Fruit fly (Drosophila melanogaster) whole organism, wandering third instar larva: ENCODE measurements around the gene CG4743.

Experiments
- Abd-B ChIP-seq: fragments of >200 bp; optimal IDR thresholded peaks from 2 replicates; lab custom pipeline; 2017; ENCODE audit warnings: missing biosample characterization, missing genetic modification characterization
- CG32264 ChIP-seq: fragments of 200-800 bp; sonication (Bioruptor generic); optimal IDR thresholded peaks from 2 replicates; lab custom pipeline; 2016; ENCODE audit warnings: missing biosample characterization, missing genetic modification characterization
- CG9705 ChIP-seq: fragments of 200-800 bp; sonication (Bioruptor generic); optimal IDR thresholded peaks from 2 replicates; lab custom pipeline; 2018; ENCODE audit warnings: missing biosample characterization, mild to moderate bottlenecking, missing genetic modification characterization
- CrebA ChIP-seq: fragments of 200-800 bp; sonication (Bioruptor generic); optimal IDR thresholded peaks from 2 replicates; lab custom pipeline; 2016; ENCODE audit warnings: missing biosample characterization, mild to moderate bottlenecking, missing genetic modification characterization, borderline replicate concordance
- Dfd ChIP-seq: fragments of >200 bp; optimal IDR thresholded peaks from 2 replicates; lab custom pipeline; 2017; ENCODE audit warnings: missing biosample characterization, missing genetic modification characterization
- Dif ChIP-seq: fragments of 200-275, 200-300 bp; sonication (Bioruptor generic); optimal IDR thresholded peaks from 2 replicates; lab custom pipeline; 2018; ENCODE audit warnings: missing biosample characterization, missing genetic modification characterization; ENCODE audit not compliant: partially characterized antibody
- GATAd ChIP-seq: sonication (Bioruptor generic); optimal IDR thresholded peaks from 2 replicates; lab custom pipeline; 2016; ENCODE audit warnings: missing biosample characterization, missing genetic modification characterization
- HLH106 ChIP-seq: fragments of 200-800 bp; optimal IDR thresholded peaks from 3 replicates; lab custom pipeline; 2019; ENCODE audit warnings: missing biosample characterization, mild to moderate bottlenecking, missing genetic modification characterization, moderate library complexity
- Hnf4 ChIP-seq: fragments of 200-800 bp; sonication (Bioruptor generic); optimal IDR thresholded peaks from 2 replicates; lab custom pipeline; 2016; ENCODE audit warnings: missing biosample characterization, mild to moderate bottlenecking, missing genetic modification characterization
- Hr78 ChIP-seq: fragments of >200 bp; optimal IDR thresholded peaks from 2 replicates; lab custom pipeline; 2017; ENCODE audit warnings: missing biosample characterization, missing genetic modification characterization
- Hr83 ChIP-seq: fragments of 200-300 bp; sonication (Bioruptor generic); optimal IDR thresholded peaks from 2 replicates; lab custom pipeline; 2016; ENCODE audit warnings: missing biosample characterization, mild to moderate bottlenecking, missing genetic modification characterization, moderate library complexity; ENCODE audit not compliant: poor library complexity, severe bottlenecking
- Jra ChIP-seq: sonication (Bioruptor generic); optimal IDR thresholded peaks from 2 replicates; lab custom pipeline; 2016; ENCODE audit warnings: missing biosample characterization, missing genetic modification characterization
- Mio ChIP-seq: sonication (Bioruptor generic); optimal IDR thresholded peaks from 2 replicates; lab custom pipeline; 2016; ENCODE audit warnings: missing biosample characterization, missing genetic modification characterization
- Myc ChIP-seq: fragments of >200 bp; optimal IDR thresholded peaks from 2 replicates; lab custom pipeline; 2017
- N ChIP-seq: fragments of >200 bp; optimal IDR thresholded peaks from 2 replicates; lab custom pipeline; 2018; ENCODE audit warnings: missing biosample characterization, missing external identifiers, missing genetic modification characterization
- OdsH ChIP-seq: fragments of 200-800 bp; sonication (Bioruptor generic); optimal IDR thresholded peaks from 2 replicates; lab custom pipeline; 2016; ENCODE audit warnings: missing biosample characterization, mild to moderate bottlenecking, missing genetic modification characterization
- Rel ChIP-seq, 2 experiments: fragments of 200-800 bp; sonication (Bioruptor generic) in 1 of 2; optimal IDR thresholded peaks; 2 replicates in 1 of 2; 3 replicates in 1 of 2; lab custom pipeline; 2016 to 2019; ENCODE audit warnings: mild to moderate bottlenecking in 2 of 2, missing biosample characterization in 2 of 2, missing genetic modification characterization in 2 of 2, moderate library complexity in 1 of 2
- Sp1 ChIP-seq: fragments of 200-800 bp; sonication (Bioruptor generic); optimal IDR thresholded peaks from 3 replicates; lab custom pipeline; 2019; ENCODE audit warnings: missing biosample characterization, mild to moderate bottlenecking, missing genetic modification characterization, moderate library complexity
- Vsx2 ChIP-seq: fragments of 200-300, 225-300 bp; sonication (Bioruptor generic); optimal IDR thresholded peaks from 2 replicates; lab custom pipeline; 2018; ENCODE audit warnings: missing biosample characterization, missing genetic modification characterization; ENCODE audit not compliant: partially characterized antibody
- br ChIP-seq: fragments of 200-800 bp; sonication (Bioruptor generic); optimal IDR thresholded peaks from 2 replicates; lab custom pipeline; 2016; ENCODE audit warnings: missing biosample characterization, missing genetic modification characterization
- brk ChIP-seq: fragments of 200-800 bp; sonication (Bioruptor generic); optimal IDR thresholded peaks from 2 replicates; lab custom pipeline; 2016; ENCODE audit warnings: missing biosample characterization, mild to moderate bottlenecking, missing genetic modification characterization
- dl ChIP-seq, 2 experiments: fragments of 175-275, 200-275 bp in 1 of 2; fragments of 200-275 bp in 1 of 2; sonication (Bioruptor generic); optimal IDR thresholded peaks; lab custom pipeline; 2018; ENCODE audit warnings: mild to moderate bottlenecking in 2 of 2, missing biosample characterization in 2 of 2, missing genetic modification characterization in 2 of 2, moderate library complexity in 2 of 2; ENCODE audit not compliant: partially characterized antibody in 2 of 2, insufficient read depth in 1 of 2
- dmrt93B ChIP-seq: fragments of 200-800 bp; sonication (Bioruptor generic); optimal IDR thresholded peaks from 2 replicates; lab custom pipeline; 2018; ENCODE audit warnings: missing biosample characterization, mild to moderate bottlenecking, missing genetic modification characterization
- dsf ChIP-seq: sonication (Bioruptor generic); optimal IDR thresholded peaks from 2 replicates; lab custom pipeline; 2016; ENCODE audit warnings: missing biosample characterization, missing genetic modification characterization, borderline replicate concordance
- ey ChIP-seq: fragments of 200-800 bp; sonication (Bioruptor generic); optimal IDR thresholded peaks from 2 replicates; lab custom pipeline; 2016; ENCODE audit warnings: missing biosample characterization, missing genetic modification characterization
- foxo ChIP-seq, 2 experiments: fragments of 200-800 bp; sonication (Bioruptor generic); optimal IDR thresholded peaks; 2 replicates in 1 of 2; 3 replicates in 1 of 2; lab custom pipeline; 2016 to 2017; ENCODE audit warnings: missing biosample characterization in 2 of 2, missing genetic modification characterization in 2 of 2
- fru ChIP-seq: fragments of 200-800 bp; sonication (Bioruptor generic); optimal IDR thresholded peaks from 3 replicates; lab custom pipeline; 2016; ENCODE audit warnings: missing biosample characterization, mild to moderate bottlenecking, missing genetic modification characterization
- h ChIP-seq: fragments of 200-800 bp; sonication (Bioruptor generic); optimal IDR thresholded peaks from 3 replicates; lab custom pipeline; 2016; ENCODE audit warnings: missing biosample characterization, mild to moderate bottlenecking, missing genetic modification characterization
- jim ChIP-seq: fragments of 175-275, 200-325 bp; sonication (Bioruptor generic); optimal IDR thresholded peaks from 2 replicates; lab custom pipeline; 2016; ENCODE audit warnings: missing biosample characterization, mild to moderate bottlenecking, missing genetic modification characterization
- lola ChIP-seq: fragments of >200 bp; optimal IDR thresholded peaks from 2 replicates; lab custom pipeline; 2017; ENCODE audit warnings: missing biosample characterization, missing genetic modification characterization
- pan ChIP-seq: fragments of >200 bp; optimal IDR thresholded peaks from 2 replicates; lab custom pipeline; 2017
- psq ChIP-seq: fragments of 200-800 bp; sonication (Bioruptor generic); optimal IDR thresholded peaks from 3 replicates; lab custom pipeline; 2017; ENCODE audit warnings: missing biosample characterization, mild to moderate bottlenecking, missing genetic modification characterization, moderate library complexity
- rgr ChIP-seq: fragments of 200-800 bp; sonication (Bioruptor generic); optimal IDR thresholded peaks from 3 replicates; lab custom pipeline; 2016; ENCODE audit warnings: missing biosample characterization, mild to moderate bottlenecking, missing genetic modification characterization
- sage ChIP-seq: fragments of 200-800 bp; sonication (Bioruptor generic); optimal IDR thresholded peaks from 2 replicates; lab custom pipeline; 2016; ENCODE audit warnings: missing biosample characterization, mild to moderate bottlenecking, missing genetic modification characterization
- sv ChIP-seq: fragments of 200-800 bp; sonication (Bioruptor generic); optimal IDR thresholded peaks from 3 replicates; lab custom pipeline; 2016; ENCODE audit warnings: missing biosample characterization, missing genetic modification characterization
- tai ChIP-seq: sonication (Bioruptor generic); optimal IDR thresholded peaks from 2 replicates; lab custom pipeline; 2016; ENCODE audit warnings: missing biosample characterization, missing genetic modification characterization
- usp ChIP-seq: fragments of >200 bp; optimal IDR thresholded peaks from 2 replicates; lab custom pipeline; 2017; ENCODE audit warnings: missing biosample characterization, missing genetic modification characterization
- woc ChIP-seq: sonication (Bioruptor generic); optimal IDR thresholded peaks from 2 replicates; lab custom pipeline; 2016; ENCODE audit warnings: missing biosample characterization, mild to moderate bottlenecking, missing genetic modification characterization

The CG4743 gene

DNA sequence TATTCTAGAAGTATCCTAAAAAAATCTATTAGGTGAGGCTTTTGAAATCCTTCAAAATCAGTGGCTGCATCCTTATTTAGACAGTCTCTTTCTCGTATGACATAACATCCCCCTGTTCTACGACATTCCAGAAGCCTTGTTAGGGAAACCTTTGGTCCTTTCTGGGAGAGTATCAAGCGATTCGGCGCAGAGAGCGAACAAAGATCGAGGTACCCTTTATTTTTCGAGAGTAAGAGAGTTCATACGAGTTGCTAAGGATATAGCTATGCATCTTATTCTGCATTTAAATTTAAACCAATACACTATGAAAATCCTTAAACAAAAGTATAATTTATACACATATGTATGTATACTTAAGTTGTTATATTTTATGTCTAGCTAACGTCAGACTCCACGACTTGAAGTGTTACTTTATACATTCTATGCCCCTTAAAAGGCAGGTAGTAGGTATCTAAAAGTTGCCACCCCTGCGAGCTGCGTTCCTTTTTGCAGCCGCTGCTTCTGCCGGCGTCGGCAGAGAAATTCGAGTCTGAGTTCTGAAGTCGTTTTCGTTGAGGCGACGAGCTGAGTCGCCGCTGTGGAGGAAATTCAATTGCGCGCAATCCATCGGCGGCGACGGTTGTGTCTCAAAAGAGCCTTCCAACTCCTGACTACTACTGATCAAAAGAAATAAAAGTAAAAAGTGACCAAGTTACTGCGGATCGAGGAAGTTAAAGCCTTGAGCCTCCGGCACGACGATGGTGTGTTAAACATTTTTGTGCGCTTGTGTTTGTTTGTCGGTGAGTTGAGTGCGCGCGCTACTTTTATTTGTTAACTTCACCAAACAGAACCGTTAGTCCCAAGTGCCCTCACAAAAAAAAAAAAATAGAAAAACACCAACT, 42.8 kb downstream of the CG4743 start, which contains the start of gene jigr1:
Gene jigr1 (plus strand): TSS at position 550 of the 881 bp plus-strand sequence.
- TF ChIP-seq dsf (GFP tag; lab: Kevin White, UChicago) (no peak), lola (GFP tag; lab: Kevin White, UChicago) (no peak), brk (peak; percentile 52), Hr83 (GFP tag; lab: Kevin White, UChicago) (peak; percentile 20), h (GFP tag; lab: Kevin White, UChicago) (peak; percentile 83), Mio (no peak), woc (GFP tag; lab: Kevin White, UChicago) (peak; percentile 93), Dfd (no peak), Rel (GFP tag; optimal IDR thresholded peaks at IDR 0.05; lab: Kevin White, UChicago) (peak; percentile 26), Rel (tag; optimal IDR thresholded peaks at IDR 0.05; lab: Kevin White, UChicago) (peak; percentile 21), Jra (no peak), Sp1 (peak; percentile 78), HLH106 (tag; lab: Kevin White, UChicago) (peak; percentile 67), Dif (GFP tag; lab: Kevin White, UChicago) (peak; percentile 64), dl (GFP tag; optimal IDR thresholded peaks at IDR 0.05; lab: Kevin White, UChicago; ENCODE audit: insufficient read depth in 1 of 2, partially characterized antibody in 2 of 2) (no peak), rgr (GFP tag; lab: Kevin White, UChicago) (peak; percentile 61), sage (GFP tag; lab: Kevin White, UChicago) (peak; percentile 68), N (no peak), Hnf4 (GFP tag; lab: Kevin White, UChicago) (peak; percentile 24), sv (GFP tag; lab: Kevin White, UChicago) (peak; percentile 8), Vsx2 (no peak), Abd-B (GFP tag; lab: Kevin White, UChicago) (no peak), OdsH (peak; percentile 79), foxo (GFP tag; optimal IDR thresholded peaks at IDR 0.05; lab: Kevin White, UChicago) (peak in 1 of 2 experiments; percentile 80), ey (GFP tag; lab: Kevin White, UChicago) (peak; percentile 71), CG9705 (GFP tag; lab: Kevin White, UChicago) (peak; percentile 43), Hr78 (no peak), CG32264 (GFP tag; lab: Kevin White, UChicago) (peak; percentile 12), dmrt93B (GFP tag; lab: Kevin White, UChicago) (peak; percentile 51), Myc (lab: Kevin White, UChicago) (no peak), CrebA (GFP tag; lab: Kevin White, UChicago) (no peak), GATAd (GFP tag; lab: Kevin White, UChicago) (no peak), br (GFP tag; lab: Kevin White, UChicago) (peak; percentile 68), jim (no peak), psq (GFP tag; lab: Kevin White, UChicago) (peak; percentile 60), fru (GFP tag; lab: Kevin White, UChicago) (peak; percentile 77), pan (lab: Kevin White, UChicago) (peak; percentile 61), tai (GFP tag; lab: Kevin White, UChicago) (no peak), usp (no peak)

DNA sequence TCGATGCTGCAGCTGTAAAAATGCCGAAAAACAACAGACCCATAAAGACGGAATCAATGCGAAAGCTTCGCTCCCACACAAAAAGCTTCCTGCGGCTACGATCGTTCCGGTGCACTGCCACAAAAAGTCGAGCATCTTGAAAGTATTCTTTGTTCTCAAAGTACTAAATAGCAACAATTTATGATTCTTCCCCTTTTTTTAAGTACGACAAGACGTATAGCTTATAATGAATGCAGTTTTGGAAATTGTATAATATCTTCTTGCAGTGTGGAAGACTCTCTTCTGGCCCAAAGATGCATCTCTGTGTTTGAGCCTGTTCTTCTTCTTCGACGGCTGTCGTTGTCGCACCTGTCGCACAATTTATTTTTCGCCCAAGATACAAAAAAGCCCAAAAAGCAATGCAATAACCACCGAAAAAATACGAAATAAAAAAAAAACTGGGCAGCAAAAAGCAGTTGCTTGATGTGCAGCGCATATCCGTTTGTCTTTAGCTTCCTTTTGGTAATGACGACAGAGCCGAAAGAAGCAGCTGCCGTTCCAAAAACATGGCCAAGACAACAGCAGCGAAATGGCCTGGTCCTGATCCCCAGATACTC, 46.4 kb downstream of the CG4743 start:
- TF ChIP-seq Hnf4 (GFP tag; lab: Kevin White, UChicago) (peak; percentile 84), Jra (no peak), Sp1 (peak; percentile 86), fru (GFP tag; lab: Kevin White, UChicago) (peak; percentile 90), Myc (lab: Kevin White, UChicago) (no peak), dl (GFP tag; optimal IDR thresholded peaks at IDR 0.05; lab: Kevin White, UChicago; ENCODE audit: insufficient read depth in 1 of 2, partially characterized antibody in 2 of 2) (no peak), dmrt93B (GFP tag; lab: Kevin White, UChicago) (peak; percentile 67), ey (GFP tag; lab: Kevin White, UChicago) (peak; percentile 89), sv (GFP tag; lab: Kevin White, UChicago) (no peak), GATAd (GFP tag; lab: Kevin White, UChicago) (no peak), Dfd (no peak), foxo (GFP tag; optimal IDR thresholded peaks at IDR 0.05; lab: Kevin White, UChicago) (peak in 1 of 2 experiments; percentile 87), h (GFP tag; lab: Kevin White, UChicago) (peak; percentile 88), Vsx2 (no peak), brk (peak; percentile 57), HLH106 (tag; lab: Kevin White, UChicago) (peak; percentile 89), CG9705 (GFP tag; lab: Kevin White, UChicago) (peak; percentile 67), jim (no peak), sage (GFP tag; lab: Kevin White, UChicago) (peak; percentile 72), usp (no peak), woc (GFP tag; lab: Kevin White, UChicago) (peak; percentile 78), rgr (GFP tag; lab: Kevin White, UChicago) (peak; percentile 87), Dif (GFP tag; lab: Kevin White, UChicago) (no peak), Rel (GFP tag; optimal IDR thresholded peaks at IDR 0.05; lab: Kevin White, UChicago) (peak; percentile 57), Rel (tag; optimal IDR thresholded peaks at IDR 0.05; lab: Kevin White, UChicago) (peak; percentile 61), psq (GFP tag; lab: Kevin White, UChicago) (peak; percentile 75), Mio (no peak), CG32264 (GFP tag; lab: Kevin White, UChicago) (peak; percentile 70), Hr83 (GFP tag; lab: Kevin White, UChicago) (no peak), dsf (GFP tag; lab: Kevin White, UChicago) (no peak), OdsH (peak; percentile 87), br (GFP tag; lab: Kevin White, UChicago) (peak; percentile 86), Abd-B (GFP tag; lab: Kevin White, UChicago) (no peak), Hr78 (no peak), lola (GFP tag; lab: Kevin White, UChicago) (no peak)
